Fruit fly (Drosophila melanogaster): ENCODE data around the gene CG6607.

DNA sequence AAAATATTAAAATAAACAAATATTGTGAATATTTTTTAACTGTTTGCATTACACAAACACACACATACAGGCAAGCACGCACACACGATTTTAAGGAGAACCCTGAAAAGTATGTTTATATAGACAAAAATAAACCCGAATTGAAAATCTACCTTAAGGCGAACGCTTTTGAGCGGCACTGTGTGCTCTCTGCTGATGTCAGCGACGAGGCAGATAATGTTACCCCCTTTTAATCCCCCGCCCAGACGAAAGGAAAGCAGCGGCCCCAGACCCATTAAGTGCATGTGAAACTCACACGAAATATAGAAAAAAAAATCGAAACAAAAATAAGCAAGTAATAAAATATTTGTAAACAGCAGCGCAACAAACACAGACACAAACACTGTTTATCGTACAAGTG is 6.5 kb upstream of the CG6607 start:
- TF ChIP-seq Crg-1 (GFP tag; optimal IDR thresholded peaks at IDR 0.05) (no peak), toe (GFP tag; optimal IDR thresholded peaks at IDR 0.05) (no peak), CG7045 (GFP tag; optimal IDR thresholded peaks at IDR 0.05) (no peak), Mnt (GFP tag; optimal IDR thresholded peaks at IDR 0.05) (no peak), Clk (GFP tag; optimal IDR thresholded peaks at IDR 0.05) (no peak), Hr96 (GFP tag; optimal IDR thresholded peaks at IDR 0.05) (no peak), CG5204 (GFP tag; optimal IDR thresholded peaks at IDR 0.05) (no peak), cic (GFP tag; optimal IDR thresholded peaks at IDR 0.05) (peak; percentile 54), CG33017 (tag; optimal IDR thresholded peaks at IDR 0.05) (no peak)
